Fruit fly (Drosophila melanogaster) whole organism, embryonic: ENCODE data around the gene CG4297.

Source experiments
- Atf3 ChIP-seq: fragments of 200-800 bp; sonication (Bioruptor generic); optimal IDR thresholded peaks from 3 replicates; lab custom pipeline; 2016; ENCODE audit warnings: missing biosample characterization, missing genetic modification characterization
- Bdp1 ChIP-seq: fragments of 200-800 bp; sonication (Bioruptor generic); optimal IDR thresholded peaks from 3 replicates; lab custom pipeline; 2016; ENCODE audit warnings: missing biosample characterization, missing genetic modification characterization
- Blimp-1 ChIP-seq: fragments of 200-800 bp; sonication (Bioruptor generic); optimal IDR thresholded peaks from 3 replicates; lab custom pipeline; 2018; ENCODE audit warnings: missing biosample characterization, missing genetic modification characterization, mild to moderate bottlenecking, moderate library complexity, missing genetic modification reagents
- CG10543 ChIP-seq: fragments of 200-800 bp; sonication (Bioruptor generic); optimal IDR thresholded peaks from 3 replicates; lab custom pipeline; 2017; ENCODE audit warnings: missing biosample characterization, mild to moderate bottlenecking, missing genetic modification characterization, moderate library complexity
- CG11695 ChIP-seq: fragments of 200-800 bp; sonication (Bioruptor generic); IDR thresholded peaks from 3 replicates; pipeline ENCODE4 v1.3.6; 2022; ENCODE audit warnings: missing biosample characterization, missing genetic modification characterization
- CG12219 ChIP-seq: fragments of 200-800 bp; sonication (Bioruptor generic); optimal IDR thresholded peaks from 3 replicates; lab custom pipeline; 2018; ENCODE audit warnings: missing biosample characterization, mild to moderate bottlenecking, missing genetic modification characterization
- CG13775 ChIP-seq: fragments of 200-800 bp; sonication (Bioruptor generic); optimal IDR thresholded peaks from 3 replicates; lab custom pipeline; 2017; ENCODE audit warnings: missing biosample characterization, mild to moderate bottlenecking, missing genetic modification characterization
- CG15514 ChIP-seq: fragments of 200-800 bp; sonication (Bioruptor generic); optimal IDR thresholded peaks from 3 replicates; lab custom pipeline; 2017; ENCODE audit warnings: missing biosample characterization, missing genetic modification characterization, mild to moderate bottlenecking, moderate library complexity, missing genetic modification reagents
- CG1602 ChIP-seq: fragments of 200-800 bp; sonication (Bioruptor generic); optimal IDR thresholded peaks from 3 replicates; lab custom pipeline; 2016; ENCODE audit warnings: missing biosample characterization, missing genetic modification characterization
- CG1603 ChIP-seq: fragments of 200-800 bp; sonication (Bioruptor generic); optimal IDR thresholded peaks from 2 replicates; lab custom pipeline; 2019; ENCODE audit warnings: missing biosample characterization, mild to moderate bottlenecking, missing genetic modification characterization, moderate library complexity
- CG16815 ChIP-seq: fragments of 200-800 bp; sonication (Bioruptor generic); optimal IDR thresholded peaks from 3 replicates; lab custom pipeline; 2017; ENCODE audit warnings: missing biosample characterization, mild to moderate bottlenecking, missing genetic modification characterization
- CG17385 ChIP-seq: fragments of 200-800 bp; sonication (Bioruptor generic); optimal IDR thresholded peaks from 3 replicates; lab custom pipeline; 2018; ENCODE audit warnings: missing biosample characterization, mild to moderate bottlenecking, missing genetic modification characterization
- CG17829 ChIP-seq: fragments of 200-800 bp; optimal IDR thresholded peaks from 2 replicates; lab custom pipeline; 2019; ENCODE audit warnings: missing biosample characterization, mild to moderate bottlenecking, missing genetic modification characterization, moderate library complexity
- CG18599 ChIP-seq: fragments of 200-800 bp; sonication (Bioruptor generic); optimal IDR thresholded peaks from 3 replicates; lab custom pipeline; 2017; ENCODE audit warnings: missing biosample characterization, missing genetic modification characterization, mild to moderate bottlenecking, moderate library complexity, missing genetic modification reagents
- CG2889 ChIP-seq: fragments of 200-800 bp; sonication (Bioruptor generic); IDR thresholded peaks from 3 replicates; pipeline ENCODE4 v1.3.6; 2022; ENCODE audit warnings: missing biosample characterization, missing genetic modification characterization
- CG6175 ChIP-seq: fragments of 200-800 bp; sonication (Bioruptor generic); IDR thresholded peaks from 3 replicates; pipeline ENCODE4 v1.3.6; 2022; ENCODE audit warnings: missing biosample characterization, missing genetic modification characterization
- CG6654 ChIP-seq: fragments of 200-800 bp; sonication (Bioruptor generic); optimal IDR thresholded peaks from 2 replicates; lab custom pipeline; 2017; ENCODE audit warnings: missing biosample characterization, mild to moderate bottlenecking, missing genetic modification characterization
- CG7928 ChIP-seq: fragments of 200-800 bp; sonication (Bioruptor generic); optimal IDR thresholded peaks from 2 replicates; lab custom pipeline; 2017; ENCODE audit warnings: missing biosample characterization, mild to moderate bottlenecking, missing genetic modification characterization
- Doc3 ChIP-seq: fragments of 200-800 bp; sonication (Bioruptor generic); IDR thresholded peaks from 3 replicates; pipeline ENCODE4 v1.3.6; 2022; ENCODE audit warnings: missing biosample characterization, missing genetic modification characterization; ENCODE audit not compliant: partially characterized antibody
- Dp ChIP-seq: fragments of 200-800 bp; sonication (Bioruptor generic); optimal IDR thresholded peaks from 2 replicates; lab custom pipeline; 2018; ENCODE audit warnings: missing biosample characterization, mild to moderate bottlenecking, missing genetic modification characterization, moderate library complexity
- Drgx ChIP-seq: fragments of 200-800 bp; sonication (Bioruptor generic); IDR thresholded peaks from 2 replicates; pipeline ENCODE4 v1.3.6; 2022; ENCODE audit warnings: missing biosample characterization, missing genetic modification characterization
- Elba2 ChIP-seq: fragments of 200-800 bp; sonication (Bioruptor generic); optimal IDR thresholded peaks from 3 replicates; lab custom pipeline; 2016; ENCODE audit warnings: missing biosample characterization, missing genetic modification characterization
- Fer2 ChIP-seq: fragments of 200-800 bp; sonication (Bioruptor generic); optimal IDR thresholded peaks from 2 replicates; lab custom pipeline; 2018; ENCODE audit warnings: missing biosample characterization, mild to moderate bottlenecking, missing genetic modification characterization, moderate library complexity
- Gug ChIP-seq: fragments of 200-800 bp; sonication (Bioruptor generic); IDR thresholded peaks from 4 replicates; pipeline ENCODE4 v1.3.6; 2022; ENCODE audit warnings: missing biosample characterization, missing genetic modification characterization
- Jarid2 ChIP-seq: fragments of 200-800 bp; sonication (Bioruptor generic); optimal IDR thresholded peaks from 3 replicates; lab custom pipeline; 2017; ENCODE audit warnings: mild to moderate bottlenecking, missing biosample characterization, missing genetic modification reagents, missing genetic modification characterization
- Kr ChIP-seq: fragments of 200-800 bp; sonication (Bioruptor generic); optimal IDR thresholded peaks from 2 replicates; lab custom pipeline; 2017; ENCODE audit warnings: missing biosample characterization, mild to moderate bottlenecking, missing genetic modification characterization
- Myb ChIP-seq: fragments of 200-800 bp; sonication (Bioruptor generic); optimal IDR thresholded peaks from 2 replicates; lab custom pipeline; 2016; ENCODE audit warnings: missing biosample characterization, missing genetic modification characterization
- Sin3A ChIP-seq: fragments of >200 bp; optimal IDR thresholded peaks from 2 replicates; lab custom pipeline; 2018
- Sox102F ChIP-seq: fragments of 200-800 bp; sonication (Bioruptor generic); optimal IDR thresholded peaks from 2 replicates; lab custom pipeline; 2018; ENCODE audit warnings: missing biosample characterization, mild to moderate bottlenecking, missing genetic modification characterization, moderate library complexity
- Ssrp ChIP-seq: fragments of 200-800 bp; sonication (Bioruptor generic); optimal IDR thresholded peaks from 2 replicates; lab custom pipeline; 2018; ENCODE audit warnings: missing biosample characterization, mild to moderate bottlenecking, missing genetic modification characterization, moderate library complexity
- Tbp ChIP-seq: fragments of >200 bp; optimal IDR thresholded peaks from 2 replicates; lab custom pipeline; 2018; ENCODE audit warnings: missing biosample characterization, missing genetic modification characterization
- Usf ChIP-seq: fragments of 200-800 bp; sonication (Bioruptor generic); optimal IDR thresholded peaks from 2 replicates; lab custom pipeline; 2017; ENCODE audit warnings: missing genotype, missing biosample characterization, missing genetic modification characterization
- ap ChIP-seq: fragments of 200-800 bp; sonication (Bioruptor generic); IDR thresholded peaks from 2 replicates; pipeline ENCODE4 v1.3.6; 2022; ENCODE audit warnings: missing biosample characterization, missing genetic modification characterization
- danr ChIP-seq: fragments of 200-800 bp; sonication (Bioruptor generic); IDR thresholded peaks from 2 replicates; pipeline ENCODE4 v1.3.6; 2022; ENCODE audit warnings: missing biosample characterization, missing genetic modification characterization
- exex ChIP-seq: fragments of 200-800 bp; sonication (Bioruptor generic); optimal IDR thresholded peaks from 4 replicates; lab custom pipeline; 2018; ENCODE audit warnings: missing biosample characterization, mild to moderate bottlenecking, missing genetic modification characterization, moderate library complexity
- fd96Cb ChIP-seq: fragments of 200-800 bp; sonication (Bioruptor generic); optimal IDR thresholded peaks from 2 replicates; lab custom pipeline; 2018; ENCODE audit warnings: missing biosample characterization, mild to moderate bottlenecking, missing genetic modification characterization, moderate library complexity
- gcm2 ChIP-seq: fragments of 200-800 bp; sonication (Bioruptor generic); optimal IDR thresholded peaks from 2 replicates; lab custom pipeline; 2016; ENCODE audit warnings: missing biosample characterization, missing genetic modification characterization
- gem ChIP-seq: fragments of 200-800 bp; sonication (Bioruptor generic); optimal IDR thresholded peaks from 2 replicates; lab custom pipeline; 2019; ENCODE audit warnings: missing biosample characterization, mild to moderate bottlenecking, missing genetic modification characterization, moderate library complexity
- jumu ChIP-seq: fragments of 200-800 bp; sonication (Bioruptor generic); optimal IDR thresholded peaks from 3 replicates; lab custom pipeline; 2016; ENCODE audit warnings: missing biosample characterization, missing genetic modification characterization
- mam ChIP-seq: fragments of 200-800 bp; sonication (Bioruptor generic); optimal IDR thresholded peaks from 3 replicates; lab custom pipeline; 2016; ENCODE audit warnings: missing biosample characterization, missing genetic modification characterization
- oc ChIP-seq: fragments of 200-800 bp; sonication (Bioruptor generic); optimal IDR thresholded peaks from 2 replicates; lab custom pipeline; 2018; ENCODE audit warnings: missing biosample characterization, mild to moderate bottlenecking, missing genetic modification characterization, moderate library complexity
- schlank ChIP-seq: fragments of 200-800 bp; sonication (Bioruptor generic); optimal IDR thresholded peaks from 2 replicates; lab custom pipeline; 2018; ENCODE audit warnings: missing biosample characterization, mild to moderate bottlenecking, missing genetic modification characterization
- sd ChIP-seq: fragments of 200-800 bp; sonication (Bioruptor generic); optimal IDR thresholded peaks from 3 replicates; lab custom pipeline; 2018; ENCODE audit warnings: missing biosample characterization, mild to moderate bottlenecking, missing genetic modification characterization, moderate library complexity
- sens ChIP-seq: fragments of 200-800 bp; sonication (Bioruptor generic); peaks from one replicate; lab custom pipeline; 2016; ENCODE audit warnings: missing biosample characterization, missing genetic modification characterization
- shn ChIP-seq: fragments of 200-800 bp; sonication (Bioruptor generic); optimal IDR thresholded peaks from 3 replicates; lab custom pipeline; 2016; ENCODE audit warnings: missing biosample characterization, missing genetic modification characterization
- ssp ChIP-seq: fragments of 200-800 bp; sonication (Bioruptor generic); IDR thresholded peaks from 2 replicates; pipeline ENCODE4 v1.3.6; 2022; ENCODE audit warnings: missing biosample characterization, missing genetic modification characterization
- tll ChIP-seq, 2 experiments: fragments of 200-800 bp in 1 of 2; fragments of >200 bp in 1 of 2; sonication (Bioruptor generic) in 1 of 2; optimal IDR thresholded peaks; 2 replicates each; lab custom pipeline; 2017 to 2019; ENCODE audit warnings: missing biosample characterization in 2 of 2, missing genetic modification characterization in 2 of 2, mild to moderate bottlenecking in 1 of 2, moderate library complexity in 1 of 2
- unc-4 ChIP-seq: fragments of 200-800 bp; sonication (Bioruptor generic); IDR thresholded peaks from 2 replicates; pipeline ENCODE4 v1.3.6; 2022; ENCODE audit warnings: missing biosample characterization, missing genetic modification characterization; ENCODE audit not compliant: partially characterized antibody
- vfl ChIP-seq: fragments of 200-800 bp; sonication (Bioruptor generic); optimal IDR thresholded peaks from 2 replicates; lab custom pipeline; 2016; ENCODE audit warnings: missing biosample characterization, missing genetic modification characterization
- wek ChIP-seq: fragments of 200-800 bp; sonication (Bioruptor generic); optimal IDR thresholded peaks from 3 replicates; lab custom pipeline; 2018; ENCODE audit warnings: missing biosample characterization, mild to moderate bottlenecking, missing genetic modification characterization, moderate library complexity
- zen2 ChIP-seq: fragments of 200-800 bp; sonication (Bioruptor generic); IDR thresholded peaks from 3 replicates; pipeline ENCODE4 v1.3.6; 2022; ENCODE audit warnings: missing biosample characterization, missing genetic modification characterization; ENCODE audit not compliant: partially characterized antibody

The CG4297 gene

dm6 chr2L:435311-435806 is 36.6 kb downstream of the CG4297 start:
- no peak for TF ChIP-seq Fer2 (tag; lab: Kevin White, UChicago)
- no peak for TF ChIP-seq Tbp (GFP tag; lab: Kevin White, UChicago)
- no peak for TF ChIP-seq gcm2 (GFP tag; lab: Kevin White, UChicago)
- TF ChIP-seq Jarid2 = no peak
- no peak for TF ChIP-seq tll (GFP tag; optimal IDR thresholded peaks at IDR 0.05; lab: Kevin White, UChicago)
- TF ChIP-seq sens = peak; percentile 67
- TF ChIP-seq Gug (GFP tag; lab: Robert Waterston, UW) = no peak
- TF ChIP-seq CG10543 (GFP tag; lab: Kevin White, UChicago) = no peak
- TF ChIP-seq CG1603 (tag; lab: Kevin White, UChicago) = no peak
- TF ChIP-seq unc-4 (GFP tag; lab: Robert Waterston, UW) = no peak
- peak; percentile 45 for TF ChIP-seq Ssrp (tag; lab: Kevin White, UChicago)
- TF ChIP-seq Sin3A (lab: Kevin White, UChicago) = no peak
- no peak for TF ChIP-seq CG11695 (GFP tag; lab: Robert Waterston, UW)
- TF ChIP-seq Usf = no peak
- no peak for TF ChIP-seq CG15514 (GFP tag; lab: Kevin White, UChicago)
- TF ChIP-seq ssp (GFP tag; lab: Robert Waterston, UW) = no peak
- no peak for TF ChIP-seq wek (GFP tag; lab: Kevin White, UChicago)
- no peak for TF ChIP-seq fd96Cb (tag; lab: Kevin White, UChicago)
- TF ChIP-seq Elba2 (GFP tag; lab: Kevin White, UChicago) = no peak
- TF ChIP-seq CG16815 (GFP tag; lab: Kevin White, UChicago) = no peak
- TF ChIP-seq exex (tag; lab: Kevin White, UChicago) = no peak
- no peak for TF ChIP-seq CG13775 (GFP tag; lab: Kevin White, UChicago)
- peak; percentile 54 for TF ChIP-seq gem
- TF ChIP-seq CG1602 (GFP tag; lab: Kevin White, UChicago) = no peak
- TF ChIP-seq zen2 (GFP tag; lab: Robert Waterston, UW) = no peak
- TF ChIP-seq Kr (GFP tag; lab: Kevin White, UChicago) = no peak
- TF ChIP-seq CG12219 (GFP tag; lab: Kevin White, UChicago) = no peak
- no peak for TF ChIP-seq shn
- no peak for TF ChIP-seq jumu (GFP tag; lab: Kevin White, UChicago)
- TF ChIP-seq CG2889 (GFP tag; lab: Robert Waterston, UW) = no peak
- TF ChIP-seq Blimp-1 (GFP tag; lab: Kevin White, UChicago) = peak; percentile 56
- peak; percentile 13 for TF ChIP-seq CG17385 (GFP tag; lab: Kevin White, UChicago)
- TF ChIP-seq danr (GFP tag; lab: Robert Waterston, UW) = 0 out of 2 replicates have a peak, but pooled peaks have one; percentile 5
- TF ChIP-seq CG7928 = no peak
- 0 out of 2 replicates have a peak, but pooled peaks have one; percentile 36 for TF ChIP-seq ap (GFP tag; lab: Robert Waterston, UW)
- TF ChIP-seq Sox102F = peak; percentile 59
- no peak for TF ChIP-seq CG6175
- TF ChIP-seq vfl = no peak
- no peak for TF ChIP-seq Doc3 (GFP tag; lab: Robert Waterston, UW)
- TF ChIP-seq Atf3 (GFP tag; lab: Kevin White, UChicago) = no peak
- TF ChIP-seq Drgx (GFP tag; lab: Robert Waterston, UW) = peak; percentile 88
- no peak for TF ChIP-seq mam (GFP tag; lab: Kevin White, UChicago)
- peak; percentile 34 for TF ChIP-seq sd (tag; lab: Kevin White, UChicago)
- TF ChIP-seq Bdp1 (GFP tag; lab: Kevin White, UChicago) = no peak
- no peak for TF ChIP-seq oc (tag; lab: Kevin White, UChicago)
- TF ChIP-seq Myb (GFP tag; lab: Kevin White, UChicago) = no peak
- TF ChIP-seq schlank = no peak
- TF ChIP-seq CG18599 (GFP tag; lab: Kevin White, UChicago) = no peak
- TF ChIP-seq CG6654 (GFP tag; lab: Kevin White, UChicago) = no peak
- TF ChIP-seq CG17829 (tag; lab: Kevin White, UChicago) = no peak
- no peak for TF ChIP-seq Dp (GFP tag; lab: Kevin White, UChicago)
